Worm (Caenorhabditis elegans): Measurements from ENCODE around the gene F44E5.17.

The F44E5.17 gene

DNA sequence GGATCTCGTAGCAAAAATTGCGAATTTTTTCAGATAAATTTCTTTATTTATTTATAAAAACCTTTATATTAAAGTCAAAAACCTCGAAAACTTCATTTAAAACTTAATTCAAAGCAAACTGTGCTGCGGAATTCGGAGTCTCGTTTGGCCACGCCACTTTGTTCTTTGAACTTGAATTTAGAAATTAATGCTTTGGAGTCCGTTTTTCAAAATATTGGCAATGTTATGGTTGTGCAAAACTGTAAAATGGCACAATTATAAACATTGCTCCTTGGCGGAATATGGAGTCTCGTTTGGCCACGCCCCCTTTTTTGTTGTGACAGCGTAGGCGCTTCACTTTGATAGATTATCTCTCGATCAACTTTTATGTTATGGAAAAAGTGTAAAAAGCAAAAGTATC, 28.9 kb downstream of the F44E5.17 start:
- TF ChIP-seq ceh-24 (tag; optimal IDR thresholded peaks at IDR 0.05) (no peak), nhr-232 (tag; optimal IDR thresholded peaks at IDR 0.05) (no peak), ceh-45 (GFP tag; IDR thresholded peaks at IDR 0.05) (no peak), fkh-10 (GFP tag; optimal IDR thresholded peaks at IDR 0.05) (no peak), ceh-48 (tag; optimal IDR thresholded peaks at IDR 0.05) (no peak), npax-4 (tag; optimal IDR thresholded peaks at IDR 0.05) (no peak), ceh-34 (tag; optimal IDR thresholded peaks at IDR 0.05) (no peak), hlh-8 (tag; optimal IDR thresholded peaks at IDR 0.05) (no peak), lim-6 (tag; optimal IDR thresholded peaks at IDR 0.05) (no peak), fkh-6 (tag; optimal IDR thresholded peaks at IDR 0.05) (no peak), sox-4 (tag; optimal IDR thresholded peaks at IDR 0.05) (no peak), pat-9 (tag; optimal IDR thresholded peaks at IDR 0.05) (no peak), sox-2 (GFP tag; IDR thresholded peaks at IDR 0.05) (no peak), K02D7.2 (tag; optimal IDR thresholded peaks at IDR 0.05) (no peak), pha-2 (tag; optimal IDR thresholded peaks at IDR 0.05) (no peak), mec-3 (tag; optimal IDR thresholded peaks at IDR 0.05; ENCODE audit: borderline replicate concordance) (no peak), tbx-2 (tag; optimal IDR thresholded peaks at IDR 0.05) (no peak), eyg-1 (tag; optimal IDR thresholded peaks at IDR 0.05) (no peak)

DNA sequence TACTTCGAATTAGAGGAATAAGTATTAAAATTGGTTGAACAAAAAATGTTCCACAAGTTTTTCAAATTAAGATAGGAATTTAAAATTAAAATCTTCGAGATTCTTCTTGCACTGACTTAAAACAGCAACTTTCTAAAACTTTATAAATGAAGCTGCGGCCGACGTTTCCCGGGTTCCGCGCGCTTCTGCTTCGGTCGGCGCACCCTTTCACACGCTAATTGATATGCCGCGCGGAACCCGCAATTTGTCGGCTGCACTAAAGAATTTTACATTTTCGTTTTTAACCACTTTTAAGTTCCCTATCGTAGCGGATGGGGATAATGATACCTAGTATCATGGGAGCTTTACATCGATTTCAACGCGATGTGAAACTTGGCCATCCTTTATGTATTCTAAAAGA, 33.7 kb downstream of the F44E5.17 start:
- TF ChIP-seq ceh-45 (GFP tag; IDR thresholded peaks at IDR 0.05) (no peak), pag-3 (tag; optimal IDR thresholded peaks at IDR 0.05; ENCODE audit: borderline replicate concordance) (no peak), ref-2 (tag; optimal IDR thresholded peaks at IDR 0.05) (no peak), hlh-13 (GFP tag; optimal IDR thresholded peaks at IDR 0.05) (no peak), K02D7.2 (tag; optimal IDR thresholded peaks at IDR 0.05) (no peak), C38D4.7 (GFP tag; optimal IDR thresholded peaks at IDR 0.05) (no peak), zip-5 (tag; optimal IDR thresholded peaks at IDR 0.05) (no peak)

DNA sequence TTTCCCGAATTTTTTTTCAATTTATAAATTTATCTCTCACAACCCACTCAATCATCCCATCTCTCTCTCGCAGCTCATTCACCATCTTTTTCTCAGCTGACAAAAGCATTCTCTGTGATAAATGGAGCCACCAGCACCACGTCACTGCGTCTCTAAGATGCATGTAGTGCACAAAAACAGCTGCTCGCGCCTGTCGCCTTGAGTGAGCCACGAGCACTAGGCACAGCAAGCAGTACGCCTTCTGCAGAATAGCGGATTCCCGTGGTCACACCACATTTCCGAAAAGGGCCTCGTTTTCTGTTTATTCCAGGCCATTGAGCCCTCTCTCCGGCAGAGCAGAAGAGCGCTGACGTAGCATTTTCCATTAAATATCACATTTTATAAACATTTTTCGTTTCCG, 34.8 kb downstream of the F44E5.17 start, which contains the start of gene F13D12.10:
F13D12.10 (plus strand) TSS at position 231 of the 400 bp plus-strand sequence.
- TF ChIP-seq sdc-2 (tag; optimal IDR thresholded peaks at IDR 0.05) (no peak), ceh-18 (tag; optimal IDR thresholded peaks at IDR 0.05) (peak; percentile 64), unc-3 (GFP tag; conservative IDR thresholded peaks at IDR 0.05) (no peak), unc-3 (tag; optimal IDR thresholded peaks at IDR 0.05) (no peak), lim-6 (tag; optimal IDR thresholded peaks at IDR 0.05) (no peak), hlh-15 (tag; optimal IDR thresholded peaks at IDR 0.05) (no peak), hlh-8 (tag; optimal IDR thresholded peaks at IDR 0.05) (no peak), ceh-24 (tag; optimal IDR thresholded peaks at IDR 0.05) (no peak), unc-55 (GFP tag; optimal IDR thresholded peaks at IDR 0.05) (peak; percentile 20), tbx-7 (tag; optimal IDR thresholded peaks at IDR 0.05) (no peak), pag-3 (tag; optimal IDR thresholded peaks at IDR 0.05; ENCODE audit: borderline replicate concordance) (no peak), zip-5 (tag; optimal IDR thresholded peaks at IDR 0.05) (no peak), pax-1 (tag; optimal IDR thresholded peaks at IDR 0.05) (no peak), eyg-1 (tag; optimal IDR thresholded peaks at IDR 0.05) (no peak), nhr-11 (tag; optimal IDR thresholded peaks at IDR 0.05) (no peak), ahr-1 (tag; optimal IDR thresholded peaks at IDR 0.05) (no peak)

DNA sequence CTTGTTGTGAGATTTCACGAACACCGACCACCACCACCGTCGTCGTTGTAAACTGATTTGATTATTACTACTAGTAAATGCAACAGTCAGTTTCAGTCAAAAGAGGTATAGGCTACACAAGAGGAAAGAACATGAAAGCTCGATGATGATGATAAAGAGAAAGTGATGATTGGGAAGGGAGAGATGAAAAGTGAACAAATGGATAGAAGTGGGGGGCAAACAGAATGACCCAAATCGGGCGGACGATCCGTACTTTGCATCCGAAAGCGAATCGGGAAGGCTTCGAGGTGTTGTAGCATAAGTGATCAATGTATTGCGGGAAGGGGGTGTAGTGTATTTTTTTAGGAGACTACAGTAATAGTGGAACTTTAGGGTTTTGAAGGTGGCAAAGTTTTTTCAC, 37.6 kb downstream of the F44E5.17 start:
- TF ChIP-seq ztf-16 (tag; optimal IDR thresholded peaks at IDR 0.05) (no peak), dmd-4 (tag; optimal IDR thresholded peaks at IDR 0.05; ENCODE audit: borderline replicate concordance) (no peak)

DNA sequence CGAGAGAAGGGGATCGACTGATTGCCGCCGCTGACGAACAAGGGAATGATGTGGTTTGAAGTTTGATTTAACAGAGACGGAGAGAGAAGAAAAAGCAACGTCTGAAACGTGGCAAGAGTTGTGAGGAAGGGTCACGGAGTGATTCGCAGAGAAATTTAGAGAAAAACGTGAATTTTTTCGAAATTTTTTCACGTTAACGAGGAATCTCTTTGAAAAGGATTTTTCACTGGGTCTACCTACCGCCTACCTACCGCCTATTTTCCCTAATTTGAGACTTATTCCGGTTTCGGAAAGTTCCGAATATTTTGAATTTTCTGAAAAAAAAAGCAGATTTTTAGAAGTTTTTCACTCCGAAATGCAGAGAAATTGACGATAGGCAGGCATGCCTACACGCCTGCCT, 38.9 kb downstream of the F44E5.17 start, which contains the start of gene fcmt-1:
fcmt-1 (minus strand) TSS at position 101 of the 400 bp plus-strand sequence.
- no peak for TF ChIP-seq fkh-10 (GFP tag; optimal IDR thresholded peaks at IDR 0.05)
- TF ChIP-seq hlh-13 (GFP tag; optimal IDR thresholded peaks at IDR 0.05) = no peak
- no peak for TF ChIP-seq ttx-3 (tag; optimal IDR thresholded peaks at IDR 0.05)
- no peak for TF ChIP-seq Y22D7AL.16 (tag; optimal IDR thresholded peaks at IDR 0.05)
- TF ChIP-seq ceh-19 (GFP tag; optimal IDR thresholded peaks at IDR 0.05) = no peak
- no peak for TF ChIP-seq ceh-31 (tag; optimal IDR thresholded peaks at IDR 0.05)
- no peak for TF ChIP-seq lim-6 (tag; optimal IDR thresholded peaks at IDR 0.05)
- no peak for TF ChIP-seq tbx-2 (tag; optimal IDR thresholded peaks at IDR 0.05)
- no peak for TF ChIP-seq hlh-8 (tag; optimal IDR thresholded peaks at IDR 0.05)
